Fruit fly (Drosophila melanogaster) whole organism, prepupa: ENCODE data around the gene CG14075.

ENCODE experiments used
- Blimp-1 ChIP-seq: fragments of 200-800 bp; sonication (Bioruptor generic); optimal IDR thresholded peaks from 3 replicates; lab custom pipeline; 2017; ENCODE audit warnings: missing biosample characterization, missing genetic modification characterization, mild to moderate bottlenecking, moderate library complexity, missing genetic modification reagents
- CG10631 ChIP-seq: fragments of 200-800 bp; sonication (Bioruptor generic); optimal IDR thresholded peaks from 2 replicates; lab custom pipeline; 2016; ENCODE audit warnings: missing biosample characterization, missing genetic modification characterization
- CG10669 ChIP-seq: fragments of 200-800 bp; sonication (Bioruptor generic); optimal IDR thresholded peaks from 3 replicates; lab custom pipeline; 2018; ENCODE audit warnings: missing biosample characterization, mild to moderate bottlenecking, missing genetic modification characterization, moderate library complexity
- CG11294 ChIP-seq: fragments of 200-800 bp; sonication (Bioruptor generic); IDR thresholded peaks from 2 replicates; pipeline ENCODE4 v1.3.6; 2022; ENCODE audit warnings: missing biosample characterization, missing genetic modification characterization
- CG11762 ChIP-seq: fragments of 200-800 bp; sonication (Bioruptor generic); optimal IDR thresholded peaks from 3 replicates; lab custom pipeline; 2016; ENCODE audit warnings: missing biosample characterization, missing genetic modification characterization; ENCODE audit not compliant: insufficient read depth
- CG11902 ChIP-seq: fragments of 200-800 bp; sonication (Bioruptor generic); optimal IDR thresholded peaks from 3 replicates; lab custom pipeline; 2016; ENCODE audit warnings: missing biosample characterization, missing genetic modification characterization
- CG15336 ChIP-seq: fragments of 200-800 bp; sonication (Bioruptor generic); IDR thresholded peaks from 2 replicates; pipeline ENCODE4 v1.3.6; 2022; ENCODE audit warnings: missing biosample characterization, missing genetic modification characterization
- CG1621 ChIP-seq: fragments of 200-800 bp; sonication (Bioruptor generic); optimal IDR thresholded peaks from 3 replicates; lab custom pipeline; 2018; ENCODE audit warnings: missing biosample characterization, mild to moderate bottlenecking, missing genetic modification characterization
- CG31627 ChIP-seq: fragments of 200-800 bp; sonication (Bioruptor generic); optimal IDR thresholded peaks from 3 replicates; lab custom pipeline; 2016; ENCODE audit warnings: missing biosample characterization, missing genetic modification characterization
- CG34406 ChIP-seq: fragments of 200-800 bp; sonication (Bioruptor generic); optimal IDR thresholded peaks from 3 replicates; lab custom pipeline; 2016; ENCODE audit warnings: missing biosample characterization, missing genetic modification characterization
- CG4318 ChIP-seq: fragments of 200-800 bp; sonication (Bioruptor generic); optimal IDR thresholded peaks from 3 replicates; lab custom pipeline; 2017; ENCODE audit warnings: missing biosample characterization, mild to moderate bottlenecking, missing genetic modification characterization
- CG6163 ChIP-seq: fragments of 200-800 bp; sonication (Bioruptor generic); IDR thresholded peaks from 3 replicates; pipeline ENCODE4 v1.3.6; 2022; ENCODE audit warnings: missing biosample characterization, missing genetic modification characterization
- CG6276 ChIP-seq: fragments of 200-800 bp; sonication (Bioruptor generic); optimal IDR thresholded peaks from 2 replicates; lab custom pipeline; 2017; ENCODE audit warnings: missing biosample characterization, mild to moderate bottlenecking, missing genetic modification characterization
- CG6792 ChIP-seq: fragments of 200-800 bp; sonication (Bioruptor generic); optimal IDR thresholded peaks from 3 replicates; lab custom pipeline; 2016; ENCODE audit warnings: missing biosample characterization, missing genetic modification characterization
- CG8119 ChIP-seq: fragments of 200-800 bp; sonication (Bioruptor generic); IDR thresholded peaks from 3 replicates; pipeline ENCODE4 v1.3.6; 2022; ENCODE audit warnings: missing biosample characterization, missing genetic modification characterization
- CG8632 ChIP-seq: fragments of 200-800 bp; sonication (Bioruptor generic); optimal IDR thresholded peaks from 3 replicates; lab custom pipeline; 2016; ENCODE audit warnings: missing biosample characterization, missing genetic modification characterization
- Eip75B ChIP-seq: fragments of 200-800 bp; sonication (Bioruptor generic); optimal IDR thresholded peaks from 3 replicates; lab custom pipeline; 2016; ENCODE audit warnings: missing biosample characterization, missing genetic modification characterization
- Eip78C ChIP-seq: fragments of 200-800 bp; sonication (Bioruptor generic); peaks from one replicate; lab custom pipeline; 2016; ENCODE audit warnings: missing biosample characterization, missing genetic modification characterization
- Eip93F ChIP-seq: fragments of 200-800 bp; sonication (Bioruptor generic); optimal IDR thresholded peaks from 2 replicates; lab custom pipeline; 2016; ENCODE audit warnings: missing biosample characterization, mild to moderate bottlenecking, missing genetic modification characterization
- Ets96B ChIP-seq: fragments of 200-800 bp; optimal IDR thresholded peaks from 2 replicates; lab custom pipeline; 2019; ENCODE audit warnings: missing biosample characterization, mild to moderate bottlenecking, missing genetic modification characterization, moderate library complexity
- Hr38 ChIP-seq: sonication (Bioruptor generic); optimal IDR thresholded peaks from 2 replicates; lab custom pipeline; 2016; ENCODE audit warnings: missing biosample characterization, missing genetic modification characterization
- Hr4 ChIP-seq: fragments of 200-800 bp; sonication (Bioruptor generic); optimal IDR thresholded peaks from 3 replicates; lab custom pipeline; 2016; ENCODE audit warnings: missing biosample characterization, missing genetic modification characterization
- Lpt ChIP-seq: fragments of 200-800 bp; sonication (Bioruptor generic); optimal IDR thresholded peaks from 3 replicates; lab custom pipeline; 2016; ENCODE audit warnings: missing biosample characterization, missing genetic modification characterization
- Met ChIP-seq: fragments of 200-800 bp; sonication (Bioruptor generic); optimal IDR thresholded peaks from 3 replicates; lab custom pipeline; 2016; ENCODE audit warnings: missing biosample characterization, missing genetic modification characterization
- OdsH ChIP-seq: fragments of 200-800 bp; sonication (Bioruptor generic); optimal IDR thresholded peaks from 3 replicates; lab custom pipeline; 2016; ENCODE audit warnings: missing biosample characterization, missing genetic modification characterization
- Sox102F ChIP-seq: fragments of 200-800 bp; sonication (Bioruptor generic); optimal IDR thresholded peaks from 2 replicates; lab custom pipeline; 2016; ENCODE audit warnings: missing biosample characterization, mild to moderate bottlenecking, missing genetic modification characterization
- achi ChIP-seq: fragments of 200-800 bp; sonication (Bioruptor generic); optimal IDR thresholded peaks from 3 replicates; lab custom pipeline; 2016; ENCODE audit warnings: missing biosample characterization, missing genetic modification characterization
- acj6 ChIP-seq: fragments of 200-800 bp; sonication (Bioruptor generic); optimal IDR thresholded peaks from 3 replicates; lab custom pipeline; 2016; ENCODE audit warnings: missing biosample characterization, missing genetic modification characterization
- cyc ChIP-seq: fragments of 200-800 bp; sonication (Bioruptor generic); optimal IDR thresholded peaks from 3 replicates; lab custom pipeline; 2016; ENCODE audit warnings: missing biosample characterization, missing genetic modification characterization
- dsx ChIP-seq: fragments of 200-800 bp; optimal IDR thresholded peaks from 3 replicates; lab custom pipeline; 2019; ENCODE audit warnings: missing biosample characterization, mild to moderate bottlenecking, missing genetic modification characterization, moderate library complexity; ENCODE audit not compliant: poor library complexity, severe bottlenecking
- eg ChIP-seq: fragments of 200-800 bp; sonication (Bioruptor generic); IDR thresholded peaks from 3 replicates; pipeline ENCODE4 v1.3.6; 2022; ENCODE audit warnings: missing biosample characterization, missing genetic modification characterization
- esn ChIP-seq: fragments of 200-800 bp; sonication (Bioruptor generic); optimal IDR thresholded peaks from 2 replicates; lab custom pipeline; 2016; ENCODE audit warnings: missing biosample characterization, mild to moderate bottlenecking, missing genetic modification characterization, moderate library complexity
- fd59A ChIP-seq: fragments of 200-800 bp; sonication (Bioruptor generic); optimal IDR thresholded peaks from 2 replicates; lab custom pipeline; 2017; ENCODE audit warnings: missing biosample characterization, mild to moderate bottlenecking, missing genetic modification characterization, missing genetic modification reagents
- fd85E ChIP-seq: fragments of 200-800 bp; sonication (Bioruptor generic); optimal IDR thresholded peaks from 3 replicates; lab custom pipeline; 2016; ENCODE audit warnings: missing biosample characterization, missing genetic modification characterization
- fkh ChIP-seq: fragments of 200-800 bp; sonication (Bioruptor generic); optimal IDR thresholded peaks from 3 replicates; lab custom pipeline; 2017; ENCODE audit warnings: missing biosample characterization, mild to moderate bottlenecking, missing genetic modification characterization, moderate library complexity
- lz ChIP-seq: fragments of 200-800 bp; sonication (Bioruptor generic); optimal IDR thresholded peaks from 3 replicates; lab custom pipeline; 2016; ENCODE audit warnings: missing biosample characterization, missing genetic modification characterization
- net ChIP-seq: fragments of 200-800 bp; sonication (Bioruptor generic); optimal IDR thresholded peaks from 3 replicates; lab custom pipeline; 2016; ENCODE audit warnings: missing biosample characterization, missing genetic modification characterization
- pdm3 ChIP-seq: fragments of 200-800 bp; sonication (Bioruptor generic); optimal IDR thresholded peaks from 3 replicates; lab custom pipeline; 2016; ENCODE audit warnings: missing biosample characterization, missing genetic modification characterization
- salr ChIP-seq, 2 experiments: fragments of 200-800 bp; sonication (Bioruptor generic); optimal IDR thresholded peaks; 3 replicates each; lab custom pipeline; 2016 to 2018; ENCODE audit warnings: missing biosample characterization in 2 of 2, missing genetic modification characterization in 2 of 2, mild to moderate bottlenecking in 1 of 2
- spab ChIP-seq: fragments of 200-800 bp; sonication (Bioruptor generic); optimal IDR thresholded peaks from 2 replicates; lab custom pipeline; 2017; ENCODE audit warnings: missing biosample characterization, mild to moderate bottlenecking, missing genetic modification characterization, missing genetic modification reagents
- vri ChIP-seq: fragments of 200-800 bp; sonication (Bioruptor generic); optimal IDR thresholded peaks from 3 replicates; lab custom pipeline; 2016; ENCODE audit warnings: missing biosample characterization, mild to moderate bottlenecking, missing genetic modification characterization

The CG14075 gene

DNA sequence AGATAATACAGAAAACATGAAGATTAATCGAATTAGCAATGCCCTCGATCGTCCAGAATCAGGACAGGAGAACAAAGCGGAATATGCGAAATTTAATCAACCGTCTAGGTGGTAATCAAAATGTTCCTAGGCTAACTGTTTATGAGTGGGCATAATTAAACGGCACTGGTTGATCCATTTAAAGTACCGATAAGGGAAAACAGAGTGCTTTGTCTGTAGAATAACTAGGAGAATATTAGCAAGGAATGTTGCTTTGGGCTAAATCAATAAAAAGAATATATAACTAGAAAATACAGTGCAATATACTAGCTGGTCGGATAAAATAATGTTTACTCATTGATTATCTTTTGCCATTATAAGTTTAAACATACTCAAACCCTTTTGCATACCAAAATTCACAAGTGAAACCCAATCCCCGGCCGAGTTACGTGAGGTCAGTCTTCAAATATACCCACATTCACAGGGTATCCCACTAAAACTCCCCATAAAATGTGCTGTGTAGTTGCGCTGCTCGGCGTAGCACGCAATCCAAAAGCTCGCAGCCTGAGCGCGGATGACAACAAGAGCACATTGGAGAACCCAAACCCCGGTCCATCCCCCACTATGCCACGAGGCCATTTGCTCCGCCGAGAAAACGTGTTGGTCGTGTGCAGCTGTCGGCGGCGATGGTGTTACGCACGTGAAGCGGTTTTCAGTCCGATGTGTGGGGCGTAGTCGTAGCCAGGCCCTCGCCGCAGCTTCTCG, 11.4 kb downstream of the CG14075 start (continued):
- TF ChIP-seq Eip75B (peak; percentile 52), CG8632 (GFP tag; lab: Kevin White, UChicago) (peak; percentile 63), fd59A (GFP tag; lab: Kevin White, UChicago) (peak; percentile 66), vri (GFP tag; lab: Kevin White, UChicago) (peak; percentile 61), fd85E (no peak), CG11294 (peak; percentile 27), Eip93F (GFP tag; lab: Kevin White, UChicago) (no peak), Hr4 (GFP tag; lab: Kevin White, UChicago) (peak; percentile 84), CG11902 (GFP tag; lab: Kevin White, UChicago) (peak; percentile 57), CG10631 (GFP tag; lab: Kevin White, UChicago) (peak; percentile 83), lz (GFP tag; lab: Kevin White, UChicago) (peak; percentile 68), pdm3 (GFP tag; lab: Kevin White, UChicago) (peak; percentile 76), CG34406 (GFP tag; lab: Kevin White, UChicago) (peak; percentile 48), acj6 (peak; percentile 75), CG31627 (GFP tag; lab: Kevin White, UChicago) (peak; percentile 66), dsx (GFP tag; lab: Kevin White, UChicago) (no peak), CG1621 (tag; lab: Kevin White, UChicago) (peak; percentile 84), CG6792 (peak; percentile 59), fkh (no peak), CG10669 (peak; percentile 69), Eip78C (peak; percentile 93), CG15336 (GFP tag; lab: Robert Waterston, UW) (peak; percentile 44), achi (GFP tag; lab: Kevin White, UChicago) (peak; percentile 68), Blimp-1 (GFP tag; lab: Kevin White, UChicago) (no peak), Ets96B (tag; lab: Kevin White, UChicago) (peak; percentile 55), CG8119 (no peak; the same call in 2 of the 3 replicates), Met (GFP tag; lab: Kevin White, UChicago) (peak; percentile 68), CG11762 (peak; percentile 52), Sox102F (GFP tag; lab: Kevin White, UChicago) (peak; percentile 50), Hr38 (GFP tag; lab: Kevin White, UChicago) (no peak), cyc (GFP tag; lab: Kevin White, UChicago) (peak; percentile 58), Lpt (GFP tag; lab: Kevin White, UChicago) (peak; percentile 9), CG4318 (peak; percentile 77), spab (peak; percentile 56), OdsH (GFP tag; lab: Kevin White, UChicago) (peak; percentile 77), eg (GFP tag; lab: Robert Waterston, UW) (peak; percentile 63), CG6276 (GFP tag; lab: Kevin White, UChicago) (peak; percentile 71), salr (GFP tag; optimal IDR thresholded peaks at IDR 0.05; lab: Kevin White, UChicago) (peak in 1 of 2 experiments; percentile 83), CG6163 (GFP tag; lab: Robert Waterston, UW) (peak; percentile 71), net (GFP tag; lab: Kevin White, UChicago) (peak; percentile 74), esn (peak; percentile 80)
